Fruit fly (Drosophila melanogaster) whole organism, embryonic: ENCODE data around the gene Syt12.
A peak's percentile ranks its signal among the peaks of the same experiment; 100 is the strongest.

Source experiments
- Atf6 ChIP-seq: fragments of 200-800 bp; sonication (Bioruptor generic); IDR thresholded peaks from 2 replicates; pipeline ENCODE4 v1.3.6; 2022; ENCODE audit warnings: missing biosample characterization, missing genetic modification characterization
- B-H2 ChIP-seq: fragments of 200-800 bp; sonication (Bioruptor generic); optimal IDR thresholded peaks from 2 replicates; lab custom pipeline; 2018; ENCODE audit warnings: missing biosample characterization, mild to moderate bottlenecking, missing genetic modification characterization
- CG11504 ChIP-seq: fragments of 200-800 bp; sonication (Bioruptor generic); optimal IDR thresholded peaks from 3 replicates; lab custom pipeline; 2019; ENCODE audit warnings: missing biosample characterization, mild to moderate bottlenecking, missing genetic modification characterization, moderate library complexity
- CG1233 ChIP-seq: fragments of 200-800 bp; sonication (Bioruptor generic); optimal IDR thresholded peaks from 4 replicates; lab custom pipeline; 2018; ENCODE audit warnings: missing biosample characterization, mild to moderate bottlenecking, missing genetic modification characterization
- CG13894 ChIP-seq: fragments of 200-800 bp; sonication (Bioruptor generic); optimal IDR thresholded peaks from 3 replicates; lab custom pipeline; 2018; ENCODE audit warnings: missing biosample characterization, mild to moderate bottlenecking, missing genetic modification characterization, moderate library complexity
- CG14667 ChIP-seq: fragments of 200-800 bp; sonication (Bioruptor generic); IDR thresholded peaks from 2 replicates; pipeline ENCODE4 v1.3.6; 2022; ENCODE audit warnings: missing biosample characterization, missing genetic modification characterization
- CG15011 ChIP-seq: fragments of 200-800 bp; sonication (Bioruptor generic); optimal IDR thresholded peaks from 3 replicates; lab custom pipeline; 2018; ENCODE audit warnings: missing biosample characterization, mild to moderate bottlenecking, missing genetic modification characterization
- CG17385 ChIP-seq: fragments of 200-800 bp; sonication (Bioruptor generic); optimal IDR thresholded peaks from 3 replicates; lab custom pipeline; 2018; ENCODE audit warnings: missing biosample characterization, mild to moderate bottlenecking, missing genetic modification characterization
- CG1832 ChIP-seq: fragments of 200-800 bp; sonication (Bioruptor generic); optimal IDR thresholded peaks from 2 replicates; lab custom pipeline; 2017; ENCODE audit warnings: missing biosample characterization, mild to moderate bottlenecking, missing genetic modification characterization, inconsistent platforms
- CG18599 ChIP-seq: fragments of 200-800 bp; sonication (Bioruptor generic); optimal IDR thresholded peaks from 3 replicates; lab custom pipeline; 2017; ENCODE audit warnings: missing biosample characterization, missing genetic modification characterization, mild to moderate bottlenecking, moderate library complexity, missing genetic modification reagents
- CG34376 ChIP-seq: fragments of 200-800 bp; sonication (Bioruptor generic); optimal IDR thresholded peaks from 2 replicates; lab custom pipeline; 2018; ENCODE audit warnings: missing biosample characterization, mild to moderate bottlenecking, missing genetic modification characterization
- CG5245 ChIP-seq: fragments of 200-800 bp; sonication (Bioruptor generic); optimal IDR thresholded peaks from 3 replicates; lab custom pipeline; 2016; ENCODE audit warnings: missing biosample characterization, missing genetic modification characterization
- CG6175 ChIP-seq: fragments of 200-800 bp; sonication (Bioruptor generic); IDR thresholded peaks from 3 replicates; pipeline ENCODE4 v1.3.6; 2022; ENCODE audit warnings: missing biosample characterization, missing genetic modification characterization
- CG6272 ChIP-seq: fragments of 200-800 bp; sonication (Bioruptor generic); IDR thresholded peaks from 2 replicates; pipeline ENCODE4 v1.3.6; 2022; ENCODE audit warnings: missing biosample characterization, missing genetic modification characterization
- CG6654 ChIP-seq: fragments of 200-800 bp; sonication (Bioruptor generic); optimal IDR thresholded peaks from 2 replicates; lab custom pipeline; 2017; ENCODE audit warnings: missing biosample characterization, mild to moderate bottlenecking, missing genetic modification characterization
- CG9215 ChIP-seq: fragments of 200-800 bp; sonication (Bioruptor generic); IDR thresholded peaks from 2 replicates; pipeline ENCODE4 v1.3.6; 2022; ENCODE audit warnings: missing biosample characterization, missing genetic modification characterization
- CG9437 ChIP-seq: fragments of 200-800 bp; sonication (Bioruptor generic); optimal IDR thresholded peaks from 2 replicates; lab custom pipeline; 2018; ENCODE audit warnings: missing biosample characterization, mild to moderate bottlenecking, missing genetic modification characterization
- CG9932 ChIP-seq: fragments of 200-800 bp; sonication (Bioruptor generic); IDR thresholded peaks from 2 replicates; pipeline ENCODE4 v1.3.6; 2022; ENCODE audit warnings: missing biosample characterization, missing genetic modification characterization
- Dip3 ChIP-seq: fragments of 200-800 bp; sonication (Bioruptor generic); optimal IDR thresholded peaks from 3 replicates; lab custom pipeline; 2016; ENCODE audit warnings: missing biosample characterization, missing genetic modification characterization
- Doc3 ChIP-seq: fragments of 200-800 bp; sonication (Bioruptor generic); IDR thresholded peaks from 3 replicates; pipeline ENCODE4 v1.3.6; 2022; ENCODE audit warnings: missing biosample characterization, missing genetic modification characterization; ENCODE audit not compliant: partially characterized antibody
- Drgx ChIP-seq: fragments of 200-800 bp; sonication (Bioruptor generic); IDR thresholded peaks from 2 replicates; pipeline ENCODE4 v1.3.6; 2022; ENCODE audit warnings: missing biosample characterization, missing genetic modification characterization
- E2f2 ChIP-seq: fragments of 200-800 bp; sonication (Bioruptor generic); IDR thresholded peaks from 2 replicates; pipeline ENCODE4 v1.3.6; 2022; ENCODE audit warnings: missing biosample characterization, missing genetic modification characterization
- HLH54F ChIP-seq: fragments of 200-800 bp; sonication (Bioruptor generic); optimal IDR thresholded peaks from 3 replicates; lab custom pipeline; 2016; ENCODE audit warnings: missing biosample characterization, missing genetic modification characterization
- Hey ChIP-seq: fragments of 200-800 bp; sonication (Bioruptor generic); optimal IDR thresholded peaks from 3 replicates; lab custom pipeline; 2018; ENCODE audit warnings: missing biosample characterization, mild to moderate bottlenecking, missing genetic modification characterization
- Hr78 ChIP-seq, 2 experiments: fragments of 200-800 bp in 1 of 2; fragments of >200 bp in 1 of 2; sonication (Bioruptor generic) in 1 of 2; optimal IDR thresholded peaks; 2 replicates each; lab custom pipeline; 2017 to 2019; ENCODE audit warnings: missing biosample characterization in 2 of 2, missing genetic modification characterization in 2 of 2, mild to moderate bottlenecking in 1 of 2, moderate library complexity in 1 of 2
- MBD-R2 ChIP-seq: fragments of 200-800 bp; sonication (Bioruptor generic); IDR thresholded peaks from 2 replicates; pipeline ENCODE4 v1.3.6; 2022; ENCODE audit warnings: missing biosample characterization, missing genetic modification characterization
- MESR4 ChIP-seq: fragments of 200-800 bp; sonication (Bioruptor generic); optimal IDR thresholded peaks from 2 replicates; lab custom pipeline; 2018; ENCODE audit warnings: missing biosample characterization, mild to moderate bottlenecking, missing genetic modification characterization, moderate library complexity
- Med ChIP-seq: fragments of 200-800 bp; sonication (Bioruptor generic); peaks from one replicate; lab custom pipeline; 2016; ENCODE audit warnings: missing biosample characterization, missing genetic modification characterization, mild to moderate bottlenecking, inconsistent platforms, moderate library complexity
- Myb ChIP-seq: fragments of 200-800 bp; sonication (Bioruptor generic); optimal IDR thresholded peaks from 2 replicates; lab custom pipeline; 2016; ENCODE audit warnings: missing biosample characterization, missing genetic modification characterization
- Oaz ChIP-seq: fragments of 200-800 bp; sonication (Bioruptor generic); IDR thresholded peaks from 2 replicates; pipeline ENCODE4 v1.3.6; 2022; ENCODE audit warnings: missing biosample characterization, missing genetic modification characterization
- Oli ChIP-seq: fragments of 200-800 bp; sonication (Bioruptor generic); optimal IDR thresholded peaks from 2 replicates; lab custom pipeline; 2018; ENCODE audit warnings: missing biosample characterization, mild to moderate bottlenecking, missing genetic modification characterization, moderate library complexity
- PHDP ChIP-seq: fragments of 200-800 bp; sonication (Bioruptor generic); optimal IDR thresholded peaks from 3 replicates; lab custom pipeline; 2018; ENCODE audit warnings: missing biosample characterization, mild to moderate bottlenecking, missing genetic modification characterization, moderate library complexity
- YL-1 ChIP-seq: fragments of 200-800 bp; sonication (Bioruptor generic); optimal IDR thresholded peaks from 3 replicates; lab custom pipeline; 2017; ENCODE audit warnings: missing biosample characterization, mild to moderate bottlenecking, missing genetic modification characterization
- bsh ChIP-seq, 2 experiments: fragments of 200-800 bp; sonication (Bioruptor generic); optimal IDR thresholded peaks; 2 replicates each; lab custom pipeline; 2017 to 2018; ENCODE audit warnings: mild to moderate bottlenecking in 2 of 2, missing biosample characterization in 2 of 2, missing genetic modification characterization in 2 of 2, moderate library complexity in 1 of 2
- cg ChIP-seq: fragments of 200-800 bp; sonication (Bioruptor generic); optimal IDR thresholded peaks from 3 replicates; lab custom pipeline; 2019; ENCODE audit warnings: missing biosample characterization, mild to moderate bottlenecking, missing genetic modification characterization, moderate library complexity
- crc ChIP-seq: fragments of 200-800 bp; sonication (Bioruptor generic); optimal IDR thresholded peaks from 2 replicates; lab custom pipeline; 2016; ENCODE audit warnings: missing biosample characterization, missing genetic modification characterization
- esg ChIP-seq: fragments of 200-800 bp; sonication (Bioruptor generic); conservative IDR thresholded peaks from 2 replicates; pipeline ENCODE4 v1.3.6; 2022; ENCODE audit warnings: missing biosample characterization, missing genetic modification characterization
- eve ChIP-seq, 2 experiments: fragments of >200 bp; optimal IDR thresholded peaks; 2 replicates each; lab custom pipeline; 2017; ENCODE audit warnings: missing biosample characterization in 2 of 2, missing genetic modification characterization in 2 of 2
- grn ChIP-seq: fragments of 200-800 bp; sonication (Bioruptor generic); optimal IDR thresholded peaks from 3 replicates; lab custom pipeline; 2017; ENCODE audit warnings: missing biosample characterization, missing genetic modification characterization
- nom ChIP-seq: fragments of 200-800 bp; sonication (Bioruptor generic); optimal IDR thresholded peaks from 2 replicates; lab custom pipeline; 2017; ENCODE audit warnings: missing biosample characterization, missing genetic modification characterization, mild to moderate bottlenecking, moderate library complexity, missing genetic modification reagents
- pfk ChIP-seq: fragments of 200-800 bp; sonication (Bioruptor generic); optimal IDR thresholded peaks from 2 replicates; lab custom pipeline; 2018; ENCODE audit warnings: missing biosample characterization, mild to moderate bottlenecking, missing genetic modification characterization, moderate library complexity
- phol ChIP-seq: fragments of 200-800 bp; sonication (Bioruptor generic); optimal IDR thresholded peaks from 3 replicates; lab custom pipeline; 2018; ENCODE audit warnings: missing biosample characterization, mild to moderate bottlenecking, missing genetic modification characterization, moderate library complexity
- pros ChIP-seq: fragments of 200-800 bp; sonication (Bioruptor generic); optimal IDR thresholded peaks from 3 replicates; lab custom pipeline; 2019; ENCODE audit warnings: missing biosample characterization, mild to moderate bottlenecking, missing genetic modification characterization, moderate library complexity
- row ChIP-seq: fragments of 200-800 bp; sonication (Bioruptor generic); IDR thresholded peaks from 3 replicates; pipeline ENCODE4 v1.3.6; 2022; ENCODE audit warnings: missing biosample characterization, missing genetic modification characterization
- sd ChIP-seq: fragments of 200-800 bp; sonication (Bioruptor generic); optimal IDR thresholded peaks from 3 replicates; lab custom pipeline; 2018; ENCODE audit warnings: missing biosample characterization, mild to moderate bottlenecking, missing genetic modification characterization, moderate library complexity
- shn ChIP-seq: fragments of 200-800 bp; sonication (Bioruptor generic); optimal IDR thresholded peaks from 3 replicates; lab custom pipeline; 2016; ENCODE audit warnings: missing biosample characterization, missing genetic modification characterization
- sqz ChIP-seq: fragments of 200-800 bp; sonication (Bioruptor generic); optimal IDR thresholded peaks from 3 replicates; lab custom pipeline; 2018; ENCODE audit warnings: missing biosample characterization, mild to moderate bottlenecking, missing genetic modification characterization
- sug ChIP-seq: fragments of 200-800 bp; optimal IDR thresholded peaks from 2 replicates; lab custom pipeline; 2019; ENCODE audit warnings: missing biosample characterization, mild to moderate bottlenecking, missing genetic modification characterization, moderate library complexity
- tgo ChIP-seq: fragments of 200-800 bp; sonication (Bioruptor generic); IDR thresholded peaks from 3 replicates; pipeline ENCODE4 v1.3.6; 2022; ENCODE audit warnings: missing biosample characterization, missing genetic modification characterization
- unc-4 ChIP-seq: fragments of 200-800 bp; sonication (Bioruptor generic); IDR thresholded peaks from 2 replicates; pipeline ENCODE4 v1.3.6; 2022; ENCODE audit warnings: missing biosample characterization, missing genetic modification characterization; ENCODE audit not compliant: partially characterized antibody
- wek ChIP-seq: fragments of 200-800 bp; sonication (Bioruptor generic); optimal IDR thresholded peaks from 3 replicates; lab custom pipeline; 2018; ENCODE audit warnings: missing biosample characterization, mild to moderate bottlenecking, missing genetic modification characterization, moderate library complexity

Gene Syt12

dm6 chrX:13310764-13311163 is 48.3 kb upstream of the Syt12 start (continued):
- no peak for TF ChIP-seq CG6654 (GFP tag; lab: Kevin White, UChicago)
- TF ChIP-seq pfk (GFP tag; lab: Kevin White, UChicago): peak; percentile 17
- TF ChIP-seq Oli (tag; lab: Kevin White, UChicago): no peak
- TF ChIP-seq tgo (GFP tag; lab: Robert Waterston, UW): no peak
- TF ChIP-seq unc-4 (GFP tag; lab: Robert Waterston, UW): no peak
- no peak for TF ChIP-seq eve (GFP tag; optimal IDR thresholded peaks at IDR 0.05; lab: Kevin White, UChicago)
- TF ChIP-seq Doc3 (GFP tag; lab: Robert Waterston, UW): no peak
- TF ChIP-seq CG15011 (GFP tag; lab: Kevin White, UChicago): no peak
- no peak for TF ChIP-seq CG5245 (GFP tag; lab: Kevin White, UChicago)
- no peak for TF ChIP-seq CG14667 (GFP tag; lab: Robert Waterston, UW)
- no peak for TF ChIP-seq CG6175
- peak; percentile 25; the same call in 1 of the 2 replicates for TF ChIP-seq Atf6
- no peak for TF ChIP-seq esg (GFP tag; lab: Robert Waterston, UW)
- TF ChIP-seq nom (GFP tag; lab: Kevin White, UChicago): no peak
- TF ChIP-seq B-H2 (GFP tag; lab: Kevin White, UChicago): peak; percentile 33
- TF ChIP-seq E2f2 (GFP tag; lab: Robert Waterston, UW): no peak
- TF ChIP-seq CG6272 (GFP tag; lab: Robert Waterston, UW): no peak
- no peak for TF ChIP-seq MBD-R2
- TF ChIP-seq CG13894 (tag; lab: Kevin White, UChicago): peak; percentile 56
- TF ChIP-seq CG17385 (GFP tag; lab: Kevin White, UChicago): no peak
- TF ChIP-seq CG1832: no peak
- TF ChIP-seq wek: no peak
- no peak for TF ChIP-seq pros
- peak; percentile 25 for TF ChIP-seq CG34376 (GFP tag; lab: Kevin White, UChicago)
- TF ChIP-seq Hey (tag; lab: Kevin White, UChicago): peak; percentile 17
- no peak for TF ChIP-seq YL-1 (GFP tag; lab: Kevin White, UChicago)
- TF ChIP-seq PHDP (tag; lab: Kevin White, UChicago): no peak
- TF ChIP-seq CG18599 (GFP tag; lab: Kevin White, UChicago): peak; percentile 35
- peak; percentile 33 for TF ChIP-seq sd (tag; lab: Kevin White, UChicago)
- TF ChIP-seq grn (GFP tag; lab: Kevin White, UChicago): peak; percentile 85
- TF ChIP-seq CG1233 (GFP tag; lab: Kevin White, UChicago): no peak
- no peak for TF ChIP-seq MESR4
- TF ChIP-seq sug (tag; lab: Kevin White, UChicago): peak; percentile 76

- TF ChIP-seq CG9215 (GFP tag; lab: Robert Waterston, UW) (no peak), HLH54F (GFP tag; lab: Kevin White, UChicago) (no peak), CG9932 (GFP tag; lab: Robert Waterston, UW) (no peak), CG11504 (tag; lab: Kevin White, UChicago) (peak; percentile 15), row (GFP tag; lab: Robert Waterston, UW) (0 out of 3 replicates have a peak, but pooled peaks have one; percentile 9), Med (GFP tag; lab: Kevin White, UChicago) (peak; percentile 25), shn (GFP tag; lab: Kevin White, UChicago) (no peak), Myb (GFP tag; lab: Kevin White, UChicago) (no peak), Drgx (GFP tag; lab: Robert Waterston, UW) (peak; percentile 68), CG9437 (GFP tag; lab: Kevin White, UChicago) (no peak), sqz (GFP tag; lab: Kevin White, UChicago) (no peak), phol (tag; lab: Kevin White, UChicago) (no peak), Hr78 (GFP tag; optimal IDR thresholded peaks at IDR 0.05; lab: Kevin White, UChicago) (no peak), bsh (GFP tag; optimal IDR thresholded peaks at IDR 0.05; lab: Kevin White, UChicago) (peak in 1 of 2 experiments; percentile 34), cg (GFP tag; lab: Kevin White, UChicago) (no peak), Dip3 (GFP tag; lab: Kevin White, UChicago) (no peak), Oaz (no peak), nom (GFP tag; lab: Kevin White, UChicago) (peak; percentile 24), crc (no peak)
Observed at dm6 chrX:13312200-13312599, 46.8 kb upstream of the Syt12 start.
